Worm (Caenorhabditis elegans): ENCODE data around the gene chc-1.

DNA sequence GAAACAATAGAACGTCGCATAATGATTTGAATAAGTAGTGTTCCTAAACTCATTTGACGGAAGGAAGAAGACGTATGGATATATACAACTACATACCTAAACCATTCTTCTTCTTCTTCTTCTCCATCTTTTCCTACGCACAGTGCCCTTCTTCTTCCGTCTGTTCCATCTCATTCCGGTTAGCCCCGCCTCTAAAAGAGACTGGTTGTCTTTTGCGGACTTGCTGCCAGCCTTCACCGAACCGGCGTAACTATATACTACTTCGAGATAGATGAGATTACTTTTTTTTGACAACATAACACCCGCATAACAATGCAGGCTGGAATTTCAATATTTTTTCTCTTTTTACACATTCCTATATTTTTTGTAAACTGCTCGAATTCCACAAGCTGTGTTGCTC, 43.2 kb upstream of the chc-1 start, which contains the start of the genes K08E5.5 and mua-3:
- no peak for TF ChIP-seq unc-39 (tag; optimal IDR thresholded peaks at IDR 0.05)
- TF ChIP-seq egl-27 (tag; optimal IDR thresholded peaks at IDR 0.05): no peak
- TF ChIP-seq zag-1 (tag; optimal IDR thresholded peaks at IDR 0.05): no peak

All from whole organism, L3 larva.